Fruit fly (Drosophila melanogaster) whole organism, embryonic: Measurements from ENCODE around the gene mRpL20.

ENCODE experiments used
- Abd-B ChIP-seq: fragments of 200-800 bp; sonication (Bioruptor generic); optimal IDR thresholded peaks from 2 replicates; lab custom pipeline; 2018; ENCODE audit warnings: missing biosample characterization, mild to moderate bottlenecking, missing genetic modification characterization, moderate library complexity
- Atf6 ChIP-seq: fragments of 200-800 bp; sonication (Bioruptor generic); IDR thresholded peaks from 2 replicates; pipeline ENCODE4 v1.3.6; 2022; ENCODE audit warnings: missing biosample characterization, missing genetic modification characterization
- B-H1 ChIP-seq: fragments of 200-800 bp; sonication (Bioruptor generic); IDR thresholded peaks from 3 replicates; pipeline ENCODE4 v1.3.6; 2022; ENCODE audit warnings: missing biosample characterization, missing genetic modification characterization
- CG10209 ChIP-seq: fragments of 200-800 bp; sonication (Bioruptor generic); optimal IDR thresholded peaks from 3 replicates; lab custom pipeline; 2017; ENCODE audit warnings: missing biosample characterization, mild to moderate bottlenecking, missing genetic modification characterization, missing genetic modification reagents
- CG1024 ChIP-seq: fragments of 200-800 bp; sonication (Bioruptor generic); IDR thresholded peaks from 2 replicates; pipeline ENCODE4 v1.3.6; 2022; ENCODE audit warnings: missing biosample characterization, missing genetic modification characterization
- CG10979 ChIP-seq: fragments of 200-800 bp; sonication (Bioruptor generic); optimal IDR thresholded peaks from 2 replicates; lab custom pipeline; 2018; ENCODE audit warnings: missing biosample characterization, mild to moderate bottlenecking, missing genetic modification characterization, moderate library complexity
- CG13424 ChIP-seq: fragments of 200-800 bp; sonication (Bioruptor generic); optimal IDR thresholded peaks from 2 replicates; lab custom pipeline; 2019; ENCODE audit warnings: missing biosample characterization, mild to moderate bottlenecking, missing genetic modification characterization, moderate library complexity
- CG13775 ChIP-seq: fragments of 200-800 bp; sonication (Bioruptor generic); optimal IDR thresholded peaks from 3 replicates; lab custom pipeline; 2017; ENCODE audit warnings: missing biosample characterization, mild to moderate bottlenecking, missing genetic modification characterization
- CG17186 ChIP-seq: fragments of 200-800 bp; sonication (Bioruptor generic); optimal IDR thresholded peaks from 3 replicates; lab custom pipeline; 2017; ENCODE audit warnings: missing biosample characterization, missing genetic modification reagents, missing genetic modification characterization
- CG17912 ChIP-seq: fragments of 200-800 bp; sonication (Bioruptor generic); optimal IDR thresholded peaks from 2 replicates; lab custom pipeline; 2018; ENCODE audit warnings: missing biosample characterization, mild to moderate bottlenecking, missing genetic modification characterization
- CG18619 ChIP-seq: fragments of 200-800 bp; sonication (Bioruptor generic); optimal IDR thresholded peaks from 3 replicates; lab custom pipeline; 2017; ENCODE audit warnings: missing biosample characterization, mild to moderate bottlenecking, missing genetic modification characterization
- CG18764 ChIP-seq: fragments of 200-800 bp; sonication (Bioruptor generic); optimal IDR thresholded peaks from 3 replicates; lab custom pipeline; 2016; ENCODE audit warnings: missing biosample characterization, missing genetic modification characterization
- CG30403 ChIP-seq: fragments of 200-800 bp; sonication (Bioruptor generic); optimal IDR thresholded peaks from 3 replicates; lab custom pipeline; 2016; ENCODE audit warnings: missing biosample characterization, missing genetic modification characterization
- CG31388 ChIP-seq: fragments of 200-800 bp; sonication (Bioruptor generic); optimal IDR thresholded peaks from 2 replicates; lab custom pipeline; 2016; ENCODE audit warnings: missing biosample characterization, missing genetic modification characterization
- CG31441 ChIP-seq: fragments of 200-800 bp; sonication (Bioruptor generic); IDR thresholded peaks from 2 replicates; pipeline ENCODE4 v1.3.6; 2022; ENCODE audit warnings: missing biosample characterization, missing genetic modification characterization
- CG32767 ChIP-seq: fragments of 200-800 bp; sonication (Bioruptor generic); IDR thresholded peaks from 2 replicates; pipeline ENCODE4 v1.3.6; 2022; ENCODE audit warnings: missing biosample characterization, missing genetic modification characterization
- CG4404 ChIP-seq: fragments of 200-800 bp; sonication (Bioruptor generic); IDR thresholded peaks from 2 replicates; pipeline ENCODE4 v1.3.6; 2022; ENCODE audit warnings: missing biosample characterization, missing genetic modification characterization
- CG4820 ChIP-seq: fragments of 200-800 bp; sonication (Bioruptor generic); optimal IDR thresholded peaks from 3 replicates; lab custom pipeline; 2016; ENCODE audit warnings: missing biosample characterization, missing genetic modification characterization
- CG5245 ChIP-seq: fragments of 200-800 bp; sonication (Bioruptor generic); optimal IDR thresholded peaks from 3 replicates; lab custom pipeline; 2016; ENCODE audit warnings: missing biosample characterization, missing genetic modification characterization
- CG6683 ChIP-seq: fragments of 200-800 bp; sonication (Bioruptor generic); optimal IDR thresholded peaks from 2 replicates; lab custom pipeline; 2017; ENCODE audit warnings: missing biosample characterization, mild to moderate bottlenecking, missing genetic modification characterization, missing genetic modification reagents
- CG6813 ChIP-seq: fragments of 200-800 bp; sonication (Bioruptor generic); optimal IDR thresholded peaks from 2 replicates; lab custom pipeline; 2017; ENCODE audit warnings: missing biosample characterization, missing genetic modification characterization, mild to moderate bottlenecking, moderate library complexity, missing genetic modification reagents
- CG7745 ChIP-seq: fragments of 200-800 bp; sonication (Bioruptor generic); optimal IDR thresholded peaks from 2 replicates; lab custom pipeline; 2018; ENCODE audit warnings: missing biosample characterization, mild to moderate bottlenecking, missing genetic modification characterization, moderate library complexity
- CG9609 ChIP-seq: fragments of 200-800 bp; sonication (Bioruptor generic); optimal IDR thresholded peaks from 3 replicates; lab custom pipeline; 2016; ENCODE audit warnings: missing biosample characterization, missing genetic modification characterization
- CHES-1-like ChIP-seq: fragments of 200-800 bp; sonication (Bioruptor generic); optimal IDR thresholded peaks from 2 replicates; lab custom pipeline; 2016; ENCODE audit warnings: missing biosample characterization, missing genetic modification characterization
- CTCF ChIP-seq: fragments of 200-800 bp; sonication (Bioruptor generic); optimal IDR thresholded peaks from 2 replicates; lab custom pipeline; 2017; ENCODE audit warnings: missing biosample characterization, mild to moderate bottlenecking, missing genetic modification characterization, moderate library complexity
- Chrac-16 ChIP-seq: fragments of 200-800 bp; sonication (Bioruptor generic); optimal IDR thresholded peaks from 3 replicates; lab custom pipeline; 2016; ENCODE audit warnings: missing biosample characterization, missing genetic modification characterization
- CrebB ChIP-seq: fragments of 200-800 bp; sonication (Bioruptor generic); optimal IDR thresholded peaks from 3 replicates; lab custom pipeline; 2018; ENCODE audit warnings: missing biosample characterization, mild to moderate bottlenecking, missing genetic modification characterization
- D19A ChIP-seq: fragments of 200-800 bp; optimal IDR thresholded peaks from 3 replicates; lab custom pipeline; 2019; ENCODE audit warnings: missing biosample characterization, mild to moderate bottlenecking, missing genetic modification characterization, moderate library complexity
- Eip74EF ChIP-seq, 2 experiments: fragments of 200-800 bp in 1 of 2; fragments of >200 bp in 1 of 2; sonication (Bioruptor generic) in 1 of 2; optimal IDR thresholded peaks; 2 replicates each; lab custom pipeline; 2017 to 2019; ENCODE audit warnings: missing biosample characterization in 2 of 2, missing genetic modification characterization in 2 of 2, mild to moderate bottlenecking in 1 of 2, moderate library complexity in 1 of 2
- Fer1 ChIP-seq: fragments of 200-800 bp; sonication (Bioruptor generic); optimal IDR thresholded peaks from 2 replicates; lab custom pipeline; 2017; ENCODE audit warnings: missing biosample characterization, mild to moderate bottlenecking, missing genetic modification characterization
- Fer2 ChIP-seq: fragments of 200-800 bp; sonication (Bioruptor generic); optimal IDR thresholded peaks from 2 replicates; lab custom pipeline; 2018; ENCODE audit warnings: missing biosample characterization, mild to moderate bottlenecking, missing genetic modification characterization, moderate library complexity
- HLH3B ChIP-seq: fragments of 200-800 bp; sonication (Bioruptor generic); IDR thresholded peaks from 2 replicates; pipeline ENCODE4 v1.3.6; 2022; ENCODE audit warnings: missing biosample characterization, missing genetic modification characterization
- Hey ChIP-seq: fragments of 200-800 bp; sonication (Bioruptor generic); optimal IDR thresholded peaks from 3 replicates; lab custom pipeline; 2018; ENCODE audit warnings: missing biosample characterization, mild to moderate bottlenecking, missing genetic modification characterization
- NC2α ChIP-seq: fragments of 200-800 bp; sonication (Bioruptor generic); optimal IDR thresholded peaks from 2 replicates; lab custom pipeline; 2016; ENCODE audit warnings: missing biosample characterization, missing genetic modification characterization
- Oaz ChIP-seq: fragments of 200-800 bp; sonication (Bioruptor generic); IDR thresholded peaks from 2 replicates; pipeline ENCODE4 v1.3.6; 2022; ENCODE audit warnings: missing biosample characterization, missing genetic modification characterization
- Six4 ChIP-seq: fragments of 200-800 bp; sonication (Bioruptor generic); optimal IDR thresholded peaks from 2 replicates; lab custom pipeline; 2016; ENCODE audit warnings: missing biosample characterization, missing genetic modification characterization
- Sry-β ChIP-seq: fragments of 200-800 bp; sonication (Bioruptor generic); optimal IDR thresholded peaks from 2 replicates; lab custom pipeline; 2018; ENCODE audit warnings: missing biosample characterization, mild to moderate bottlenecking, missing genetic modification characterization, moderate library complexity
- ac ChIP-seq: fragments of 200-800 bp; sonication (Bioruptor generic); optimal IDR thresholded peaks from 3 replicates; lab custom pipeline; 2017; ENCODE audit warnings: missing biosample characterization, mild to moderate bottlenecking, missing genetic modification characterization
- bbx ChIP-seq: fragments of 200-800 bp; sonication (Bioruptor generic); IDR thresholded peaks from 2 replicates; pipeline ENCODE4 v1.3.6; 2022; ENCODE audit warnings: missing biosample characterization, missing genetic modification characterization; ENCODE audit not compliant: partially characterized antibody
- ftz-f1 ChIP-seq: fragments of 200-800 bp; sonication (Bioruptor generic); optimal IDR thresholded peaks from 2 replicates; lab custom pipeline; 2016; ENCODE audit warnings: missing biosample characterization, missing genetic modification characterization
- hbn ChIP-seq: fragments of 200-800 bp; sonication (Bioruptor generic); IDR thresholded peaks from 2 replicates; pipeline ENCODE4 v1.3.6; 2022; ENCODE audit warnings: missing biosample characterization, missing genetic modification characterization; ENCODE audit not compliant: partially characterized antibody
- her ChIP-seq: fragments of 200-800 bp; sonication (Bioruptor generic); optimal IDR thresholded peaks from 2 replicates; lab custom pipeline; 2016; ENCODE audit warnings: missing biosample characterization, missing genetic modification characterization
- nau ChIP-seq: fragments of 200-800 bp; sonication (Bioruptor generic); optimal IDR thresholded peaks from 3 replicates; lab custom pipeline; 2017; ENCODE audit warnings: missing biosample characterization, mild to moderate bottlenecking, missing genetic modification characterization, missing genetic modification reagents
- oc ChIP-seq: fragments of 200-800 bp; sonication (Bioruptor generic); optimal IDR thresholded peaks from 2 replicates; lab custom pipeline; 2018; ENCODE audit warnings: missing biosample characterization, mild to moderate bottlenecking, missing genetic modification characterization, moderate library complexity
- sisA ChIP-seq: fragments of 200-800 bp; sonication (Bioruptor generic); IDR thresholded peaks from 2 replicates; pipeline ENCODE4 v1.3.6; 2022; ENCODE audit warnings: missing biosample characterization, missing genetic modification characterization
- ssp ChIP-seq: fragments of 200-800 bp; sonication (Bioruptor generic); IDR thresholded peaks from 2 replicates; pipeline ENCODE4 v1.3.6; 2022; ENCODE audit warnings: missing biosample characterization, missing genetic modification characterization
- tll ChIP-seq, 2 experiments: fragments of 200-800 bp in 1 of 2; fragments of >200 bp in 1 of 2; sonication (Bioruptor generic) in 1 of 2; optimal IDR thresholded peaks; 2 replicates each; lab custom pipeline; 2017 to 2019; ENCODE audit warnings: missing biosample characterization in 2 of 2, missing genetic modification characterization in 2 of 2, mild to moderate bottlenecking in 1 of 2, moderate library complexity in 1 of 2
- toy ChIP-seq: fragments of 200-800 bp; sonication (Bioruptor generic); IDR thresholded peaks from 2 replicates; pipeline ENCODE4 v1.3.6; 2022; ENCODE audit warnings: missing biosample characterization, missing genetic modification characterization
- ttk ChIP-seq: fragments of 200-800 bp; sonication (Bioruptor generic); IDR thresholded peaks from 2 replicates; pipeline ENCODE4 v2.1.2; 2022; ENCODE audit warnings: missing biosample characterization, missing genetic modification characterization
- vnd ChIP-seq: fragments of 200-800 bp; sonication (Bioruptor generic); IDR thresholded peaks from 3 replicates; pipeline ENCODE4 v1.3.6; 2022; ENCODE audit warnings: missing biosample characterization, missing genetic modification characterization; ENCODE audit not compliant: partially characterized antibody

Gene mRpL20

DNA sequence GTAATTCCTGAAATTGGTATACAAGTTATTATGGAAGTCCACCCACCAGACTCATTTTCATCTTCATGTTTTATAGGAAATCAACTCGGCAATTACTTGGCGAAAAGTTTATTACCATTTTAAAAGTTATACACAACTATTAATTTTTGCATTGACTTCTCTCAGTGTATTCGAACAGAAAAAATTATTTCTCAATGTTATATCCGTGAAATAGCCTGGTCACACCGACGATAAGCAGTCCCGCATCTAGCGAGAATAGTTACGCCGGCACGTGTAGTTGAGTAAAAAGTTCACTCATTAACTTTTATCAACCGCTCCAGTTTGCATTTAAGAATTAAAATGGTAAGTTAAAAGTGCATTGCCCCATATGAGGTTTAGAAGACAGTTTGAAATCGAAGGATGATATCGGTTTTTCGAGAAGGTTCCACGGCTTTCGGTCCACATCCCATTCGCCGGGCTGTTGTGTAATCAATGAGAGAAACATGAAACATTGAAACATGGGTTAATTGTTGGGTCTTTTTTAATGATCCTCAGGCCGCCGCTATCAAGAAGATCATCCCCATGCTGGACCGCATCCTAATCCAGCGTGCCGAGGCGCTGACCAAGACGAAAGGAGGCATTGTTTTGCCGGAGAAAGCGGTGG is 1.7 kb downstream of the mRpL20 start, which contains the start of gene CG11267 (continued):
- TF ChIP-seq D19A (tag; lab: Kevin White, UChicago) (peak; percentile 78), CG6683 (peak; percentile 65), ftz-f1 (no peak), CG31388 (GFP tag; lab: Kevin White, UChicago) (peak; percentile 81), Hey (no peak), CG9609 (GFP tag; lab: Kevin White, UChicago) (peak; percentile 77), CrebB (tag; lab: Kevin White, UChicago) (peak; percentile 59), Eip74EF (GFP tag; optimal IDR thresholded peaks at IDR 0.05; lab: Kevin White, UChicago) (peak in 1 of 2 experiments; percentile 48), CG17912 (GFP tag; lab: Kevin White, UChicago) (peak; percentile 51), Fer2 (tag; lab: Kevin White, UChicago) (peak; percentile 88), HLH3B (GFP tag; lab: Robert Waterston, UW) (peak; percentile 89), CG13775 (GFP tag; lab: Kevin White, UChicago) (peak; percentile 69), her (GFP tag; lab: Kevin White, UChicago) (peak; percentile 60), CG31441 (GFP tag; lab: Robert Waterston, UW) (peak; percentile 79), B-H1 (GFP tag; lab: Robert Waterston, UW) (peak; percentile 87), hbn (GFP tag; lab: Robert Waterston, UW) (no peak), NC2α (no peak), oc (tag; lab: Kevin White, UChicago) (peak; percentile 54), ttk (peak; percentile 74), CG10209 (GFP tag; lab: Kevin White, UChicago) (peak; percentile 75), Abd-B (GFP tag; lab: Kevin White, UChicago) (peak; percentile 83), toy (peak; percentile 68; the same call in 1 of the 2 replicates), CHES-1-like (GFP tag; lab: Kevin White, UChicago) (peak; percentile 73), Fer1 (GFP tag; lab: Kevin White, UChicago) (peak; percentile 88), Atf6 (peak; percentile 93), CG18619 (GFP tag; lab: Kevin White, UChicago) (peak; percentile 73), ac (GFP tag; lab: Kevin White, UChicago) (no peak), CG4820 (peak; percentile 85), tll (GFP tag; optimal IDR thresholded peaks at IDR 0.05; lab: Kevin White, UChicago) (no peak), Six4 (GFP tag; lab: Kevin White, UChicago) (peak; percentile 78), CG4404 (GFP tag; lab: Robert Waterston, UW) (peak; percentile 70), Chrac-16 (GFP tag; lab: Kevin White, UChicago) (peak; percentile 62), CG30403 (peak; percentile 88), CG17186 (peak; percentile 42), bbx (GFP tag; lab: Robert Waterston, UW) (no peak), CG13424 (tag; lab: Kevin White, UChicago) (peak; percentile 77), CG18764 (peak; percentile 77), CG7745 (no peak), CG5245 (GFP tag; lab: Kevin White, UChicago) (peak; percentile 77), Sry-β (peak; percentile 38), vnd (no peak), CG10979 (tag; lab: Kevin White, UChicago) (peak; percentile 81), CG1024 (peak; percentile 91), CG6813 (GFP tag; lab: Kevin White, UChicago) (peak; percentile 84), Oaz (GFP tag; lab: Robert Waterston, UW) (peak; percentile 95), CTCF (GFP tag; lab: Kevin White, UChicago) (peak; percentile 43), ssp (peak; percentile 59), CG32767 (GFP tag; lab: Robert Waterston, UW) (peak; percentile 62), sisA (GFP tag; lab: Robert Waterston, UW) (peak; percentile 93), nau (GFP tag; lab: Kevin White, UChicago) (peak; percentile 44)
